Worm (Caenorhabditis elegans): ENCODE results near the gene C09F9.1.
A peak's percentile ranks its signal among the peaks of the same experiment; 100 is the strongest.

C09F9.1 gene

ce11 chrII:14698057-14698456 is at the start of gene C09F9.1:
C09F9.1 (plus strand) TSS chrII:14698357.
- peak in 1 of 2 experiments; percentile 45 for TF ChIP-seq unc-62 (GFP tag; optimal IDR thresholded peaks at IDR 0.05 in 1 of 2)
- no peak for TF ChIP-seq unc-62 (tag; optimal IDR thresholded peaks at IDR 0.05)
- TF ChIP-seq T20F7.1 (GFP tag; optimal IDR thresholded peaks at IDR 0.05): no peak
- TF ChIP-seq hmg-1.1 (GFP tag; IDR thresholded peaks at IDR 0.05): no peak
- no peak for TF ChIP-seq nhr-111 (GFP tag; optimal IDR thresholded peaks at IDR 0.05)

ce11 chrII:14664647-14665518 is 33.3 kb upstream of the C09F9.1 start:
- TF ChIP-seq set-16 (GFP tag; IDR thresholded peaks at IDR 0.05): peak; percentile 72
- no peak for TF ChIP-seq nhr-111 (GFP tag; optimal IDR thresholded peaks at IDR 0.05)
- 0 out of 2 replicates have a peak, but pooled peaks have one; percentile 44 for TF ChIP-seq nhr-42 (GFP tag; IDR thresholded peaks at IDR 0.05)
- TF ChIP-seq mxl-3 (GFP tag; optimal IDR thresholded peaks at IDR 0.05): peak; percentile 71
- TF ChIP-seq gei-8 (GFP tag; optimal IDR thresholded peaks at IDR 0.05): no peak
- TF ChIP-seq arid-1 (GFP tag; conservative IDR thresholded peaks at IDR 0.05): 0 out of 2 replicates have a peak, but pooled peaks have one; percentile 17
- TF ChIP-seq saeg-2 (GFP tag; IDR thresholded peaks at IDR 0.05): no peak
- no peak for TF ChIP-seq daf-8 (GFP tag; IDR thresholded peaks at IDR 0.05)
- no peak for TF ChIP-seq zag-1 (tag; optimal IDR thresholded peaks at IDR 0.05)
- 0 out of 2 replicates have a peak, but pooled peaks have one; percentile 57 for TF ChIP-seq egl-43 (GFP tag; IDR thresholded peaks at IDR 0.05)
- no peak for TF ChIP-seq dmd-9 (GFP tag; IDR thresholded peaks at IDR 0.05)
- TF ChIP-seq aha-1 (tag): peak; percentile 77
- peak; percentile 33; the same call in 1 of the 2 replicates for TF ChIP-seq lim-7 (GFP tag; IDR thresholded peaks at IDR 0.05)
- no peak for TF ChIP-seq lin-38 (GFP tag; IDR thresholded peaks at IDR 0.05)
- no peak for TF ChIP-seq snpc-4 (tag; optimal IDR thresholded peaks at IDR 0.05)
- no peak for TF ChIP-seq nhr-76 (tag; optimal IDR thresholded peaks at IDR 0.05)
- TF ChIP-seq mdt-29 (GFP tag; IDR thresholded peaks at IDR 0.05): no peak
- no peak for TF ChIP-seq tra-1 (GFP tag; IDR thresholded peaks at IDR 0.05)
- peak; percentile 33 for TF ChIP-seq mes-2 (tag; optimal IDR thresholded peaks at IDR 0.05; ENCODE audit: poor library complexity, severe bottlenecking)
- no peak for TF ChIP-seq pqm-1 (tag; optimal IDR thresholded peaks at IDR 0.05)
- peak; percentile 32 for TF ChIP-seq nhr-28 (tag; optimal IDR thresholded peaks at IDR 0.05)
- TF ChIP-seq ces-1 (GFP tag; optimal IDR thresholded peaks at IDR 0.05): no peak
- no peak for TF ChIP-seq D1046.2 (GFP tag; IDR thresholded peaks at IDR 0.05)
- TF ChIP-seq rbr-2 (tag; optimal IDR thresholded peaks at IDR 0.05): no peak
- TF ChIP-seq nhr-6 (tag; optimal IDR thresholded peaks at IDR 0.05): no peak

ce11 chrII:14666274-14666673 is 31.9 kb upstream of the C09F9.1 start:
- TF ChIP-seq unc-62 (GFP tag; optimal IDR thresholded peaks at IDR 0.05 in 1 of 2) (peak in 1 of 2 experiments; percentile 90), unc-62 (tag; optimal IDR thresholded peaks at IDR 0.05) (no peak), F44E2.7 (GFP tag; IDR thresholded peaks at IDR 0.05) (no peak)

DNA sequence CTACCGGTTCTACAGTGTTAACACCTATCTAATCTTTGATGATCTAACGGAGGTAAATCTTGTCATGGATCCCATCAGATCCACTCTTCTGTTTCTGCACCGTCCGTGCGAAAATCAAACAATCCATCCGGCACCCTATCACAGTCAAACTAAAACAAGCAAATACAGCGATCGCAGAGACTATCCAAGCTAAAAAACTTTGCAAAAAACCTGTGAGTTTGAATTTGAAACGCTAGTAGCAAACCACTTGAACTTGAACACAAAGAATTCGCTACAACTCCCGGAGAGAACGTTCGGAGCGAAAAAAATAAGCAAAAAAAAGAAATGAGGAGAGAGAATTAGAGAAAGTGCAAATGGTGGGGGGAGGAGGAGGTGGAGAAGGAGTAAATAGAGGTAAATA is 29.5 kb upstream of the C09F9.1 start:
- peak; percentile 95 for TF ChIP-seq aha-1 (tag)
- no peak for TF ChIP-seq madf-9 (GFP tag; conservative IDR thresholded peaks at IDR 0.05)
- TF ChIP-seq nhr-28 (tag; optimal IDR thresholded peaks at IDR 0.05): peak; percentile 1

- TF ChIP-seq hlh-11 (tag; optimal IDR thresholded peaks at IDR 0.05) (peak; percentile 39), lin-38 (GFP tag; IDR thresholded peaks at IDR 0.05) (no peak), daf-16 (GFP tag; optimal IDR thresholded peaks at IDR 0.05) (peak in 1 of 2 experiments; percentile 41), daf-16 (tag; optimal IDR thresholded peaks at IDR 0.05) (no peak), set-16 (GFP tag; IDR thresholded peaks at IDR 0.05) (no peak), F49E8.2 (tag; optimal IDR thresholded peaks at IDR 0.05; ENCODE audit: borderline replicate concordance) (no peak), R02D3.7 (tag; optimal IDR thresholded peaks at IDR 0.05) (no peak), nhr-28 (tag; optimal IDR thresholded peaks at IDR 0.05) (peak; percentile 14), aha-1 (tag) (peak; percentile 28), daf-12 (tag; optimal IDR thresholded peaks at IDR 0.05) (no peak), mdl-1 (tag; optimal IDR thresholded peaks at IDR 0.05) (peak in 1 of 2 experiments; percentile 40)
These were observed 28.0 kb upstream of the C09F9.1 start for ce11 chrII:14670175-14670574.

Data from whole organism, L4 larva.